Worm (Caenorhabditis elegans): ENCODE data around the gene ttr-6.

ce11 chrX:6613537-6613936 lies 16.6 kb upstream of the ttr-6 start:
- TF ChIP-seq hrde-1 (tag; optimal IDR thresholded peaks at IDR 0.05; ENCODE audit: borderline replicate concordance) (no peak), hlh-26 (GFP tag; conservative IDR thresholded peaks at IDR 0.05) (no peak), snpc-4 (GFP tag; optimal IDR thresholded peaks at IDR 0.05) (no peak), snpc-4 (tag; optimal IDR thresholded peaks at IDR 0.05) (no peak), F55B11.4 (tag; optimal IDR thresholded peaks at IDR 0.05; ENCODE audit: borderline replicate concordance, insufficient read depth) (no peak), nfya-2 (GFP tag; IDR thresholded peaks at IDR 0.05) (no peak), F52B5.7 (tag; optimal IDR thresholded peaks at IDR 0.05) (no peak), mes-4 (tag; optimal IDR thresholded peaks at IDR 0.05) (no peak)

Data from whole organism, young adult.